Worm (Caenorhabditis elegans) whole organism, L1 larva: Measurements from ENCODE around the gene T10B10.8.
A peak's percentile ranks its signal among the peaks of the same experiment; 100 is the strongest.

Experiments used
- C16A3.4 ChIP-seq: fragments of 150-350 bp; optimal IDR thresholded peaks from 2 replicates; lab custom pipeline; 2014; ENCODE audit warnings: missing biosample characterization, missing genetic modification characterization
- aha-1 ChIP-seq: fragments of 150-350 bp; optimal IDR thresholded peaks from 2 replicates; lab custom pipeline; 2014; ENCODE audit warnings: missing biosample characterization, missing genetic modification characterization
- aly-2 ChIP-seq: fragments of 150-350 bp; optimal IDR thresholded peaks from 2 replicates; lab custom pipeline; 2014; ENCODE audit warnings: missing biosample characterization, missing genetic modification characterization
- ama-1 ChIP-seq: fragments of 150-350 bp; optimal IDR thresholded peaks from 2 replicates; lab custom pipeline; 2014
- blmp-1 ChIP-seq: fragments of 150-350 bp; optimal IDR thresholded peaks from 2 replicates; lab custom pipeline; 2014; ENCODE audit warnings: missing biosample characterization, missing genetic modification characterization
- ceh-63 ChIP-seq: fragments of 200-800 bp; sonication (Bioruptor generic); optimal IDR thresholded peaks from 2 replicates; lab custom pipeline; 2018; ENCODE audit warnings: mild to moderate bottlenecking, missing genetic modification characterization, missing compliant biosample characterization
- ceh-8 ChIP-seq: fragments of 200-800 bp; sonication (Bioruptor generic); optimal IDR thresholded peaks from 2 replicates; lab custom pipeline; 2018; ENCODE audit warnings: mild to moderate bottlenecking, missing genetic modification characterization, moderate library complexity, missing compliant biosample characterization
- ceh-90 ChIP-seq: sonication (generic microtip); optimal IDR thresholded peaks from 2 replicates; lab custom pipeline; 2016; ENCODE audit warnings: missing genetic modification characterization, missing compliant biosample characterization
- ces-1 ChIP-seq: fragments of 150-350 bp; optimal IDR thresholded peaks from 2 replicates; lab custom pipeline; 2014; ENCODE audit warnings: missing biosample characterization, missing genetic modification reagents, missing genetic modification characterization
- efl-1 ChIP-seq, 4 experiments: fragments of 150-350 bp; optimal IDR thresholded peaks in 3 of 4; peaks in 1 of 4; 1 replicate in 1 of 4; 2 replicates in 3 of 4; lab custom pipeline; 2014; ENCODE audit warnings: missing biosample characterization in 2 of 4, missing genetic modification characterization in 2 of 4, missing genetic modification reagents in 2 of 4
- egl-13 ChIP-seq: sonication (generic microtip); optimal IDR thresholded peaks from 2 replicates; lab custom pipeline; 2016; ENCODE audit warnings: missing genotype, missing genetic modification reagents, missing genetic modification characterization, missing compliant biosample characterization
- elt-2 ChIP-seq: sonication (generic microtip); optimal IDR thresholded peaks from 2 replicates; lab custom pipeline; 2016; ENCODE audit warnings: missing genetic modification characterization, mild to moderate bottlenecking, inconsistent platforms, missing compliant biosample characterization, missing genetic modification reagents
- elt-3 ChIP-seq, 6 experiments: fragments of 150-350 bp in 1 of 6; sonication (generic microtip); optimal IDR thresholded peaks; 2 replicates each; lab custom pipeline; 2017 to 2018; ENCODE audit warnings: missing biosample characterization in 6 of 6, missing genetic modification characterization in 6 of 6, inconsistent platforms in 1 of 6
- ets-5 ChIP-seq: fragments of 200-800 bp; sonication (Bioruptor generic); IDR thresholded peaks from 2 replicates; pipeline ENCODE4 v1.3.6; 2022; ENCODE audit warnings: missing genetic modification characterization, missing compliant biosample characterization
- fkh-10 ChIP-seq: sonication (generic microtip); optimal IDR thresholded peaks from 2 replicates; lab custom pipeline; 2017; ENCODE audit warnings: missing biosample characterization, missing genetic modification reagents, missing genetic modification characterization
- fkh-4 ChIP-seq: sonication (generic microtip); optimal IDR thresholded peaks from 2 replicates; lab custom pipeline; 2016; ENCODE audit warnings: missing compliant biosample characterization, missing genetic modification characterization, borderline replicate concordance
- grh-1 ChIP-seq: fragments of 200-800 bp; sonication (Bioruptor generic); IDR thresholded peaks from 2 replicates; pipeline ENCODE4 v1.3.6; 2022; ENCODE audit warnings: missing genetic modification reagents, missing genetic modification characterization, missing compliant biosample characterization
- hlh-17 ChIP-seq: fragments of 200-800 bp; sonication (Bioruptor generic); optimal IDR thresholded peaks from 2 replicates; lab custom pipeline; 2018; ENCODE audit warnings: missing genetic modification characterization, mild to moderate bottlenecking, missing compliant biosample characterization, moderate library complexity, borderline replicate concordance
- hlh-4 ChIP-seq: sonication (generic microtip); optimal IDR thresholded peaks from 2 replicates; lab custom pipeline; 2016; ENCODE audit warnings: mild to moderate bottlenecking, missing genetic modification characterization, missing compliant biosample characterization
- isw-1 ChIP-seq: fragments of 200-800 bp; sonication (Bioruptor generic); IDR thresholded peaks from 2 replicates; pipeline ENCODE4 v1.3.6; 2022; ENCODE audit warnings: missing genetic modification characterization, missing compliant biosample characterization
- lin-13 ChIP-seq: fragments of 150-350 bp; optimal IDR thresholded peaks from 2 replicates; lab custom pipeline; 2014; ENCODE audit warnings: missing biosample characterization, missing genetic modification reagents, missing genetic modification characterization
- lin-14 ChIP-seq: fragments of 200-800 bp; sonication (Bioruptor generic); optimal IDR thresholded peaks from 2 replicates; lab custom pipeline; 2018; ENCODE audit warnings: mild to moderate bottlenecking, missing genetic modification characterization, moderate library complexity, missing compliant biosample characterization
- lin-15B ChIP-seq: fragments of 150-350 bp; sonication (generic microtip); optimal IDR thresholded peaks from 3 replicates; lab custom pipeline; 2014; ENCODE audit warnings: missing biosample characterization, missing genetic modification characterization
- lin-39 ChIP-seq: fragments of 150-350 bp; optimal IDR thresholded peaks from 2 replicates; lab custom pipeline; 2014; ENCODE audit warnings: missing biosample characterization, missing genetic modification reagents, missing genetic modification characterization
- lir-3 ChIP-seq: sonication (generic microtip); optimal IDR thresholded peaks from 2 replicates; lab custom pipeline; 2016; ENCODE audit warnings: mild to moderate bottlenecking, missing genetic modification characterization, moderate library complexity, missing compliant biosample characterization; ENCODE audit not compliant: poor library complexity
- lsy-2 ChIP-seq, 2 experiments: fragments of 150-350 bp; optimal IDR thresholded peaks; 2 replicates each; lab custom pipeline; 2014; ENCODE audit warnings: missing biosample characterization in 2 of 2, missing genetic modification characterization in 2 of 2
- mab-9 ChIP-seq: fragments of 200-800 bp; sonication (Bioruptor generic); IDR thresholded peaks from 2 replicates; pipeline ENCODE4 v1.3.6; 2022; ENCODE audit warnings: missing genetic modification reagents, missing genetic modification characterization, missing compliant biosample characterization
- mef-2 ChIP-seq: fragments of 150-350 bp; optimal IDR thresholded peaks from 2 replicates; lab custom pipeline; 2014; ENCODE audit warnings: missing biosample characterization, missing genetic modification characterization
- mep-1 ChIP-seq: fragments of 150-350 bp; optimal IDR thresholded peaks from 2 replicates; lab custom pipeline; 2014; ENCODE audit warnings: missing biosample characterization, missing genetic modification characterization
- nhr-11 ChIP-seq: fragments of 150-350 bp; optimal IDR thresholded peaks from 2 replicates; lab custom pipeline; 2014; ENCODE audit warnings: missing biosample characterization, missing genetic modification characterization
- nhr-12 ChIP-seq: sonication (generic microtip); optimal IDR thresholded peaks from 2 replicates; lab custom pipeline; 2017; ENCODE audit warnings: missing biosample characterization, missing genetic modification characterization
- nhr-19 ChIP-seq: fragments of 200-800 bp; sonication (Bioruptor generic); conservative IDR thresholded peaks from 2 replicates; pipeline ENCODE4 v1.3.6; 2022; ENCODE audit warnings: missing genetic modification characterization, missing compliant biosample characterization
- nhr-20 ChIP-seq: sonication (generic microtip); optimal IDR thresholded peaks from 2 replicates; lab custom pipeline; 2016; ENCODE audit warnings: mild to moderate bottlenecking, missing genetic modification characterization, missing compliant biosample characterization
- nhr-237 ChIP-seq: fragments of 150-350 bp; optimal IDR thresholded peaks from 2 replicates; lab custom pipeline; 2014; ENCODE audit warnings: missing biosample characterization, missing genetic modification characterization
- nhr-47 ChIP-seq: sonication (generic microtip); optimal IDR thresholded peaks from 2 replicates; lab custom pipeline; 2016; ENCODE audit warnings: mild to moderate bottlenecking, missing genetic modification characterization, moderate library complexity, missing compliant biosample characterization
- nhr-71 ChIP-seq: sonication (generic microtip); optimal IDR thresholded peaks from 2 replicates; lab custom pipeline; 2016; ENCODE audit warnings: mild to moderate bottlenecking, missing genetic modification characterization, moderate library complexity, missing compliant biosample characterization
- nhr-76 ChIP-seq: sonication (generic microtip); optimal IDR thresholded peaks from 2 replicates; lab custom pipeline; 2017; ENCODE audit warnings: missing biosample characterization, missing genetic modification characterization
- nhr-85 ChIP-seq: sonication (generic microtip); peaks from one replicate; lab custom pipeline; 2016; ENCODE audit warnings: missing genetic modification characterization, inconsistent platforms, missing compliant biosample characterization
- pax-3 ChIP-seq: fragments of 200-800 bp; sonication (Bioruptor generic); optimal IDR thresholded peaks from 2 replicates; lab custom pipeline; 2018; ENCODE audit warnings: mild to moderate bottlenecking, missing genetic modification characterization, moderate library complexity, missing compliant biosample characterization
- skn-1 ChIP-seq: fragments of 150-350 bp; optimal IDR thresholded peaks from 2 replicates; lab custom pipeline; 2014; ENCODE audit warnings: missing biosample characterization, missing genetic modification characterization
- snu-23 ChIP-seq: sonication (generic microtip); optimal IDR thresholded peaks from 2 replicates; lab custom pipeline; 2016; ENCODE audit warnings: missing genetic modification characterization, missing compliant biosample characterization
- sox-4 ChIP-seq: sonication (generic microtip); optimal IDR thresholded peaks from 2 replicates; lab custom pipeline; 2016; ENCODE audit warnings: missing genetic modification characterization, missing compliant biosample characterization
- swsn-7 ChIP-seq: sonication (generic microtip); optimal IDR thresholded peaks from 2 replicates; lab custom pipeline; 2016; ENCODE audit warnings: missing genetic modification characterization, missing compliant biosample characterization
- tbx-2 ChIP-seq: sonication (generic microtip); optimal IDR thresholded peaks from 2 replicates; lab custom pipeline; 2016; ENCODE audit warnings: missing genetic modification characterization, missing compliant biosample characterization
- unc-130 ChIP-seq: fragments of 150-350 bp; optimal IDR thresholded peaks from 2 replicates; lab custom pipeline; 2017; ENCODE audit warnings: missing biosample characterization, missing genetic modification characterization, inconsistent platforms
- unc-62 ChIP-seq: fragments of 150-350 bp; optimal IDR thresholded peaks from 2 replicates; lab custom pipeline; 2014; ENCODE audit warnings: missing biosample characterization, missing genetic modification reagents, missing genetic modification characterization
- unc-86 ChIP-seq: sonication (generic microtip); optimal IDR thresholded peaks from 2 replicates; lab custom pipeline; 2016; ENCODE audit warnings: missing genetic modification characterization, missing compliant biosample characterization
- unc-98 ChIP-seq: fragments of 200-800 bp; sonication (Bioruptor generic); IDR thresholded peaks from 2 replicates; pipeline ENCODE4 v1.3.6; 2022; ENCODE audit warnings: missing genetic modification characterization, missing compliant biosample characterization
- xbp-1 ChIP-seq: sonication (generic microtip); optimal IDR thresholded peaks from 2 replicates; lab custom pipeline; 2016; ENCODE audit warnings: missing genetic modification characterization, missing compliant biosample characterization
- zag-1 ChIP-seq: fragments of 150-350 bp; optimal IDR thresholded peaks from 2 replicates; lab custom pipeline; 2014; ENCODE audit warnings: missing biosample characterization, missing genetic modification characterization
- ztf-11 ChIP-seq, 2 experiments: sonication (generic microtip); optimal IDR thresholded peaks; 2 replicates each; lab custom pipeline; 2016 to 2017; ENCODE audit warnings: missing genetic modification characterization in 2 of 2, missing biosample characterization in 1 of 2, missing compliant biosample characterization in 1 of 2

T10B10.8 gene

DNA sequence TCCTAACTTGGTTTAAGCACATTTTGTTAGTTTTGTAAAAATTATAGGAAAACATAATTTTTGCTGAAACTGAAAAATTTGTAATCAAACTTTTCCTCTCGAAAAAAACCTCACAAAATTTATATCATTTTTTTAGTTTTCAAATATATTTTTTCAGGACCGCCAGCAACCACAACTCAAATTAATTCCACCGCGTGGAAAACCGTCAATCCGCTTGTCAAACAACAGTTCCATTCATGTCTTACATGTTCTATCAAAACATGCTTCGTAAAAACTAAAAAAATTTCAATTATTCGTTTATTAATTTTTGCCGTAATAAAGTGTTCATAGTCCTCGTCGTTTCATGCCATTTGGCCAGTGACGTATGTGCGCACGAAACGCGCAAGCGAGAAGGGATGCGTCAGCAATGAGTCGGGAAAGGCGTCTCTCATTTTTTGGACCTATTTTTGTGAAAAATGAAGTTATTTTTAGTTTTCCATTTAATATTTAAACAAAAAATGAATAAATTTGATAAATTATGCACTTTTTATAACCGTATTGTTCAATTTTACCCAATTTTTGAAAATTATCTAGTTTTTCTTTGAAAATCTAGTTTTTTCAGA, 7.4 kb upstream of the T10B10.8 start, which contains the start of gene ucr-2.2 (continued):
- TF ChIP-seq snu-23 (GFP tag; lab: Kevin White, UChicago) = peak; percentile 91
- peak; percentile 91 for TF ChIP-seq nhr-71 (tag; lab: Kevin White, UChicago)
- peak; percentile 69 for TF ChIP-seq elt-2
- no peak for TF ChIP-seq fkh-4 (tag; lab: Kevin White, UChicago)
- no peak for TF ChIP-seq lir-3 (tag; lab: Kevin White, UChicago)
- peak; percentile 84 for TF ChIP-seq unc-130 (tag; lab: Kevin White, UChicago)
- no peak for TF ChIP-seq unc-62
- no peak for TF ChIP-seq nhr-237 (tag; lab: Kevin White, UChicago)
- peak; percentile 52 for TF ChIP-seq aha-1 (tag; lab: Kevin White, UChicago)
- TF ChIP-seq fkh-10 = peak; percentile 27
- TF ChIP-seq grh-1 (GFP tag; lab: Robert Waterston, UW) = peak; percentile 80
- TF ChIP-seq hlh-17 = no peak
- TF ChIP-seq blmp-1 = peak; percentile 76
- no peak for TF ChIP-seq nhr-12 (tag; lab: Kevin White, UChicago)
- peak; percentile 4 for TF ChIP-seq ama-1 (lab: Kevin White, UChicago)
- TF ChIP-seq elt-3 (tag; optimal IDR thresholded peaks at IDR 0.05; lab: Kevin White, UChicago) = peak in 2 of 6 experiments; percentile 66 to 69
- peak; percentile 76 for TF ChIP-seq lin-39
- TF ChIP-seq efl-1 (optimal IDR thresholded peaks at IDR 0.05; lab: Kevin White, UChicago) = peak; percentile 67 to 71
- peak; percentile 64 to 97 for TF ChIP-seq efl-1 (GFP tag; optimal IDR thresholded peaks at IDR 0.05 in 1 of 2; lab: Kevin White, UChicago)
- TF ChIP-seq lin-15B (tag; lab: Kevin White, UChicago) = peak; percentile 11
- peak; percentile 43 for TF ChIP-seq ceh-8
- peak; percentile 87 for TF ChIP-seq nhr-19 (GFP tag; lab: Robert Waterston, UW)
- no peak for TF ChIP-seq ceh-63
- TF ChIP-seq swsn-7 (tag; lab: Kevin White, UChicago) = peak; percentile 86
- TF ChIP-seq lsy-2 (tag; optimal IDR thresholded peaks at IDR 0.05; lab: Kevin White, UChicago) = peak; percentile 86 to 88
- peak; percentile 67 for TF ChIP-seq unc-86 (tag; lab: Kevin White, UChicago)
- TF ChIP-seq mab-9 (GFP tag; lab: Robert Waterston, UW) = peak; percentile 54; the same call in 1 of the 2 replicates
- no peak for TF ChIP-seq unc-98 (GFP tag; lab: Robert Waterston, UW)
- TF ChIP-seq zag-1 (tag; lab: Kevin White, UChicago) = no peak
- TF ChIP-seq mep-1 = peak; percentile 96
- peak; percentile 64 for TF ChIP-seq lin-13 (GFP tag; lab: Kevin White, UChicago)
- TF ChIP-seq ets-5 (GFP tag; lab: Robert Waterston, UW) = no peak
- no peak for TF ChIP-seq nhr-76 (tag; lab: Kevin White, UChicago)
- peak; percentile 72 for TF ChIP-seq mef-2 (tag; lab: Kevin White, UChicago)
- no peak for TF ChIP-seq hlh-4 (tag; lab: Kevin White, UChicago)
- TF ChIP-seq sox-4 = peak; percentile 27
- TF ChIP-seq skn-1 (tag; lab: Kevin White, UChicago) = peak; percentile 85
- TF ChIP-seq nhr-20 (tag; lab: Kevin White, UChicago) = peak; percentile 93
- peak; percentile 5 for TF ChIP-seq nhr-11 (tag; lab: Kevin White, UChicago)
- peak in 1 of 2 experiments; percentile 66 for TF ChIP-seq ztf-11 (tag; optimal IDR thresholded peaks at IDR 0.05; lab: Kevin White, UChicago)
- no peak for TF ChIP-seq ces-1
- no peak for TF ChIP-seq ceh-90 (tag; lab: Kevin White, UChicago)
- peak; percentile 94 for TF ChIP-seq lin-14 (GFP tag; lab: Kevin White, UChicago)
- peak; percentile 49 for TF ChIP-seq isw-1 (GFP tag; lab: Robert Waterston, UW)
- peak; percentile 78 for TF ChIP-seq egl-13 (tag; lab: Kevin White, UChicago)
- TF ChIP-seq pax-3 (tag; lab: Kevin White, UChicago) = peak; percentile 47
- TF ChIP-seq nhr-85 (tag; lab: Kevin White, UChicago) = peak; percentile 88
- peak; percentile 85 for TF ChIP-seq tbx-2 (tag; lab: Kevin White, UChicago)
- no peak for TF ChIP-seq aly-2 (tag; lab: Kevin White, UChicago)
- TF ChIP-seq xbp-1 (tag; lab: Kevin White, UChicago) = peak; percentile 87
- peak; percentile 88 for TF ChIP-seq nhr-47
- TF ChIP-seq C16A3.4 (tag; lab: Kevin White, UChicago) = peak; percentile 91
